Worm (Caenorhabditis elegans) whole organism, young adult: ENCODE data around the gene K01D12.5.

ENCODE experiments used
- athp-1 ChIP-seq: sonication (generic microtip); optimal IDR thresholded peaks from 2 replicates; lab custom pipeline; 2017; ENCODE audit warnings: mild to moderate bottlenecking, missing genetic modification characterization, missing compliant biosample characterization
- egrh-3 ChIP-seq: fragments of 200-800 bp; sonication (Bioruptor generic); IDR thresholded peaks from 2 replicates; pipeline ENCODE4 v1.3.6; 2022; ENCODE audit warnings: missing genetic modification reagents, missing genetic modification characterization, missing compliant biosample characterization
- madf-8 ChIP-seq: fragments of 200-800 bp; sonication (Bioruptor generic); conservative IDR thresholded peaks from 2 replicates; pipeline ENCODE4 v1.3.6; 2022; ENCODE audit warnings: missing genetic modification reagents, missing genetic modification characterization, missing compliant biosample characterization
- nfya-1 ChIP-seq: sonication (generic microtip); optimal IDR thresholded peaks from 2 replicates; lab custom pipeline; 2017; ENCODE audit warnings: antibody characterized with exemption, missing compliant biosample characterization, missing genetic modification characterization, borderline replicate concordance; ENCODE audit not compliant: insufficient read depth

DNA sequence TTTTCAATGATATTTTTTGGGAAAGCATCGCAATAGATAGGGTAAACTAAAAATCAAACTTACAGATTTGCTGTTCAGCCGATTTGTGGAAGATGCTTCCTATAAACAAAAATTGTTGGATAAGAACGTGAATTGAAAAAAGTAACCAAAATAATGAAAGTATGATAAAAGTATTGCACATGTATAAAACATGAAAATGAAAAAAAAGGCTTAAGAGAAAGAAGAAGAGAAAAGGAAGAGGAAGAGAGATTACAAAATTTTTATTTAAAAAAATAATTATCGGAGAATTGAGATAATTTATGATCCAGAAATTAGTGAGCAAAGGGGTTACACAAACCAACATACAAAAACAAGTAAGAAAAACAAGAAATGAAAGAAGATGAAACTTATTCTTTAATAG lies 43.8 kb downstream of the K01D12.5 start, which contains the start of gene pals-37:
- TF ChIP-seq nfya-1 (tag; lab: Kevin White, UChicago), result no peak
- no peak for TF ChIP-seq madf-8 (GFP tag; lab: Robert Waterston, UW)
- TF ChIP-seq egrh-3 (GFP tag; lab: Robert Waterston, UW), result no peak
- no peak for TF ChIP-seq athp-1 (tag; lab: Kevin White, UChicago)
